In genomic region chrX:10306923-10307322, ce11 we compare ENCODE assay signal across 1 worm cellular context.
A peak's percentile ranks its signal among the peaks of the same experiment; 100 is the strongest.
TF ChIP-seq lines count a peak whose summit lies in the region.

No protein-coding gene starts in this region.

TF ChIP-seq in whole organism, L1 larva, 84 proteins besides CTCF, POLR2A, EP300 and RAD21 (continued from another document):
- TF ChIP-seq blmp-1 (tag; optimal IDR thresholded peaks at IDR 0.05; lab: Kevin White, UChicago) (peak; percentile 23), egl-27 (tag; optimal IDR thresholded peaks at IDR 0.05; lab: Kevin White, UChicago) (no peak), nhr-77 (tag; optimal IDR thresholded peaks at IDR 0.05; lab: Kevin White, UChicago) (no peak), alr-1 (tag; optimal IDR thresholded peaks at IDR 0.05; lab: Kevin White, UChicago; ENCODE audit: borderline replicate concordance) (no peak), jun-1 (tag; optimal IDR thresholded peaks at IDR 0.05; lab: Kevin White, UChicago) (no peak), egl-13 (tag; optimal IDR thresholded peaks at IDR 0.05; lab: Kevin White, UChicago) (no peak), nhr-47 (tag; optimal IDR thresholded peaks at IDR 0.05; lab: Kevin White, UChicago) (no peak), pqm-1 (tag; optimal IDR thresholded peaks at IDR 0.05; lab: Kevin White, UChicago) (no peak), zag-1 (tag; optimal IDR thresholded peaks at IDR 0.05; lab: Kevin White, UChicago) (no peak), elt-2 (tag; optimal IDR thresholded peaks at IDR 0.05; lab: Kevin White, UChicago) (no peak)
TF ChIP-seq in whole organism, L1 larva: peak in this region for 7.
